Worm (Caenorhabditis elegans) whole organism, L3 larva: Measurements from ENCODE around the gene T09F5.20.

ENCODE experiments used
- nhr-12 ChIP-seq: fragments of 150-350 bp; optimal IDR thresholded peaks from 2 replicates; lab custom pipeline; 2014; ENCODE audit warnings: missing biosample characterization, missing genetic modification characterization
- nhr-237 ChIP-seq: fragments of 150-350 bp; optimal IDR thresholded peaks from 2 replicates; lab custom pipeline; 2014; ENCODE audit warnings: missing biosample characterization, missing genetic modification characterization
- ztf-11 ChIP-seq: fragments of 150-350 bp; optimal IDR thresholded peaks from 2 replicates; lab custom pipeline; 2014; ENCODE audit warnings: missing biosample characterization, missing genetic modification characterization

DNA sequence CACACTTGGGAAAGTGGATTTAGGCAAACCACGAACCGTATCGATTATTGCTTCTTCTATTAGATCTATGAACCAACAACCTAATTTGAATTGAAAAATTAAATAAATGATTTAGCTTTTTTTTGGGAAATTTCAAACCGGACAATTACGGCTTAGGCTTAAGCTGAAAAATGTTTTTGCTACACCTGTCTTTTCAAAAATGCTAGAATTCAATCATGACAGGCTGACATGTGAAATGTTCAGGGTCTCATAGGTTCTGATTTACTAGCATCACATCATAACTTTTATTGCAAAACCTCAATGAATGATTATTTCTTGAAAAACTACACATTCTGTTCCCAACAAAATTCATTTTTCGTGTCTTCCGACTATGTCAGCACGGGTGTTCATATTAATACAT, 5.6 kb upstream of the T09F5.20 start, which contains the start of gene srh-55:
- no peak for TF ChIP-seq ztf-11 (tag; lab: Kevin White, UChicago)
- no peak for TF ChIP-seq nhr-237 (tag; lab: Kevin White, UChicago)
- no peak for TF ChIP-seq nhr-12 (tag; lab: Kevin White, UChicago)
